Worm (Caenorhabditis elegans): Measurements from ENCODE around the gene F41G3.21.

The F41G3.21 gene

ce11 chrII:6734674-6735073 lies 18.1 kb downstream of the F41G3.21 start, which contains the start of gene T14B4.3:
Gene T14B4.3 (plus strand): TSS chrII:6734937.
- TF ChIP-seq pha-4 (tag; optimal IDR thresholded peaks at IDR 0.05) = peak; percentile 34
- TF ChIP-seq tbx-8 (GFP tag; optimal IDR thresholded peaks at IDR 0.05) = no peak
- no peak for TF ChIP-seq unc-39 (tag; optimal IDR thresholded peaks at IDR 0.05)
- TF ChIP-seq drap-1 (GFP tag; optimal IDR thresholded peaks at IDR 0.05) = no peak
- TF ChIP-seq lsy-2 (tag; optimal IDR thresholded peaks at IDR 0.05) = peak; percentile 83
- peak; percentile 50 for TF ChIP-seq ces-1 (GFP tag; optimal IDR thresholded peaks at IDR 0.05)
- peak; percentile 36 for TF ChIP-seq sptf-1 (tag; optimal IDR thresholded peaks at IDR 0.05)
- TF ChIP-seq mep-1 (tag; optimal IDR thresholded peaks at IDR 0.05) = peak; percentile 76

DNA sequence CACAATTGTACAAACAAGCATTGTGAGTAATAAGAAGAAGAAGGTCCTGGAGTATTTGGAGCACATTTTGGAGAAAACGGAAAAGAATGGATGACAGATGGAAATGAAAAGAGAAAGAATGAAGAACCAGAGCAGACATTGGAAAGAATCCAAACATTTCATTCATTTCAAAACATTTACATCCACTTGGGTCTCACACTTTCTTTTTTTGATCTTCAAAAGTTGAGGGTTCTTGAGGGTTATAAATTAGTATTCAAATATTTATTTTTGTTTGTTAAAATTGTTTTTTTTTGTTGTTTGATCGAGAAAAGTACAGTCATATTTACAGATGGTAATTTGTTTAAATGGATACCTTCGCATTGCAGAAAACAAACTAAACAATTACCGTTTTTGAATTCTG lies 19.0 kb downstream of the F41G3.21 start, which contains the start of gene T14B4.9:
Gene T14B4.9 (minus strand): TSS at position 101 of the 400 bp plus-strand sequence.
- TF ChIP-seq sptf-1 (tag; optimal IDR thresholded peaks at IDR 0.05) (no peak), zip-8 (tag; optimal IDR thresholded peaks at IDR 0.05) (no peak), nhr-28 (tag; optimal IDR thresholded peaks at IDR 0.05) (no peak)

- TF ChIP-seq mep-1 (tag; optimal IDR thresholded peaks at IDR 0.05) (peak; percentile 2), unc-120 (tag; optimal IDR thresholded peaks at IDR 0.05; ENCODE audit: poor library complexity, severe bottlenecking) (peak; percentile 24), unc-39 (tag; optimal IDR thresholded peaks at IDR 0.05) (no peak), unc-62 (GFP tag; optimal IDR thresholded peaks at IDR 0.05) (peak; percentile 31), sptf-1 (tag; optimal IDR thresholded peaks at IDR 0.05) (peak; percentile 22), elt-3 (tag; optimal IDR thresholded peaks at IDR 0.05) (no peak), ces-1 (GFP tag; optimal IDR thresholded peaks at IDR 0.05) (peak; percentile 77), nhr-28 (tag; optimal IDR thresholded peaks at IDR 0.05) (no peak)
Measured at ce11 chrII:6729331-6729730, 23.4 kb downstream of the F41G3.21 start, which contains the start of gene T14B4.8. Gene T14B4.8 (minus strand): TSS chrII:6729390.

ce11 chrII:6726814-6727213 lies 25.9 kb downstream of the F41G3.21 start:
- TF ChIP-seq lsy-2 (tag; optimal IDR thresholded peaks at IDR 0.05) (no peak), ces-1 (GFP tag; optimal IDR thresholded peaks at IDR 0.05) (peak; percentile 11), nhr-76 (tag; optimal IDR thresholded peaks at IDR 0.05) (no peak), unc-62 (GFP tag; optimal IDR thresholded peaks at IDR 0.05) (peak; percentile 61)

- no peak for TF ChIP-seq ceh-43 (GFP tag; optimal IDR thresholded peaks at IDR 0.05)
- TF ChIP-seq sptf-1 (tag; optimal IDR thresholded peaks at IDR 0.05) = peak; percentile 42
- TF ChIP-seq pha-4 (tag; optimal IDR thresholded peaks at IDR 0.05) = no peak
- TF ChIP-seq M03D4.4 (tag; optimal IDR thresholded peaks at IDR 0.05) = peak; percentile 52
- TF ChIP-seq unc-39 (tag; optimal IDR thresholded peaks at IDR 0.05) = peak; percentile 48
- TF ChIP-seq bed-3 (GFP tag; optimal IDR thresholded peaks at IDR 0.05) = peak; percentile 34
- TF ChIP-seq drap-1 (GFP tag; optimal IDR thresholded peaks at IDR 0.05) = peak; percentile 30
- no peak for TF ChIP-seq elt-1 (tag; optimal IDR thresholded peaks at IDR 0.05; ENCODE audit: borderline replicate concordance, insufficient read depth)
- TF ChIP-seq hlh-1 (tag; optimal IDR thresholded peaks at IDR 0.05) = no peak
- peak; percentile 41 for TF ChIP-seq unc-120 (tag; optimal IDR thresholded peaks at IDR 0.05; ENCODE audit: poor library complexity, severe bottlenecking)
- TF ChIP-seq mep-1 (tag; optimal IDR thresholded peaks at IDR 0.05) = peak; percentile 5
Measured at ce11 chrII:6721581-6721980, 31.2 kb downstream of the F41G3.21 start.

- TF ChIP-seq unc-120 (tag; optimal IDR thresholded peaks at IDR 0.05; ENCODE audit: poor library complexity, severe bottlenecking) (no peak), tbx-8 (GFP tag; optimal IDR thresholded peaks at IDR 0.05) (no peak), ztf-11 (tag; optimal IDR thresholded peaks at IDR 0.05) (no peak), snpc-4 (tag; optimal IDR thresholded peaks at IDR 0.05) (no peak)
Measured at ce11 chrII:6718221-6718620, 34.5 kb downstream of the F41G3.21 start, which contains the start of gene tsp-10. Gene tsp-10 (plus strand): TSS chrII:6718586.

DNA sequence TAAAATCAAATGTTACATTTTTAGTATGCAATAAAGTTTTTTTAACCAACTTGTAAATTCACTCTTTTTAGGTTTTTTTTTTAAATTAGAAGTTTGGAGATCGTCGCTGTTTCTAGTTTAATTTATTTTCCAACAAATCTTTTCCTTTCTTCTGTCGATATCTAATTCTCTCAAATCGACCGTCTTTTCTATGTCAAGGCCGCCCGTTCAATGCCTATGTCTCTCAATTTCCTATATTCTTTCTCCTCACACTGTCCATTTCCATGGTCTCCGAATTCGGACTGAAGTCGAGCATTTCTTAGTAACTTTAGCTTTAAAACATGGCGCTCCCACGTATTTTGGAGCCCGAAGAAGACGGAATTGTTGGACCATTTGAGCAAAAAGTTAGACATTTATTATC lies 36.1 kb downstream of the F41G3.21 start, which contains the start of the genes T14B4.5 and T14B4.20:
Gene T14B4.5 (plus strand): TSS at position 226 of the 400 bp plus-strand sequence.
Gene T14B4.20 (plus strand): TSS at position 264 of the 400 bp plus-strand sequence.
- TF ChIP-seq pha-4 (tag; optimal IDR thresholded peaks at IDR 0.05) (no peak), mls-2 (tag; optimal IDR thresholded peaks at IDR 0.05) (no peak), zip-8 (tag; optimal IDR thresholded peaks at IDR 0.05) (no peak), nhr-237 (tag; optimal IDR thresholded peaks at IDR 0.05) (no peak), snpc-4 (tag; optimal IDR thresholded peaks at IDR 0.05) (no peak), lin-13 (tag; optimal IDR thresholded peaks at IDR 0.05) (no peak), unc-62 (GFP tag; optimal IDR thresholded peaks at IDR 0.05) (no peak), cnd-1 (tag; optimal IDR thresholded peaks at IDR 0.05) (no peak), sptf-1 (tag; optimal IDR thresholded peaks at IDR 0.05) (no peak)
